Worm (Caenorhabditis elegans) whole organism, dauer: ENCODE measurements around the gene ZK632.2.

Source experiments
- unc-62 ChIP-seq: sonication (generic microtip); optimal IDR thresholded peaks from 2 replicates; lab custom pipeline; 2017; ENCODE audit warnings: missing biosample characterization, missing genetic modification reagents, missing genetic modification characterization

ZK632.2 gene

ce11 chrIII:9798478-9799157, at the start of gene ZK632.2:
ZK632.2 (plus strand) TSS chrIII:9799107.
- no peak for TF ChIP-seq unc-62 (GFP tag; lab: Kevin White, UChicago)

ce11 chrIII:9751074-9751473, 47.8 kb upstream of the ZK632.2 start, which contains the start of gene T05G5.5:
T05G5.5 (minus strand) TSS chrIII:9751432.
- no peak for TF ChIP-seq unc-62 (GFP tag; lab: Kevin White, UChicago)

- no peak for TF ChIP-seq unc-62 (GFP tag; lab: Kevin White, UChicago)
These were observed 46.1 kb upstream of the ZK632.2 start, which contains the start of gene ech-6 for ce11 chrIII:9752852-9753251. ech-6 (minus strand) TSS chrIII:9752883.

- no peak for TF ChIP-seq unc-62 (GFP tag; lab: Kevin White, UChicago)
These were observed 41.5 kb upstream of the ZK632.2 start, which contains the start of gene vps-53 for ce11 chrIII:9757414-9757813. vps-53 (minus strand) TSS chrIII:9757514.

- no peak for TF ChIP-seq unc-62 (GFP tag; lab: Kevin White, UChicago)
These were observed 40.1 kb upstream of the ZK632.2 start, which contains the start of gene rmd-1 for ce11 chrIII:9758848-9759247. rmd-1 (plus strand) TSS chrIII:9759094.

ce11 chrIII:9760184-9760583, 38.7 kb upstream of the ZK632.2 start:
- TF ChIP-seq unc-62 (GFP tag; lab: Kevin White, UChicago): no peak

- TF ChIP-seq unc-62 (GFP tag; lab: Kevin White, UChicago): no peak
These were observed 36.7 kb upstream of the ZK632.2 start, which contains the start of gene gcc-2 for ce11 chrIII:9762093-9762748. gcc-2 (minus strand) TSS chrIII:9762143.

ce11 chrIII:9764718-9765117, 34.2 kb upstream of the ZK632.2 start:
- TF ChIP-seq unc-62 (GFP tag; lab: Kevin White, UChicago): no peak

ce11 chrIII:9765465-9765900, 33.4 kb upstream of the ZK632.2 start:
- TF ChIP-seq unc-62 (GFP tag; lab: Kevin White, UChicago): no peak

- TF ChIP-seq unc-62 (GFP tag; lab: Kevin White, UChicago): no peak
These were observed 32.7 kb upstream of the ZK632.2 start, which contains the start of gene cbp-1 for ce11 chrIII:9766175-9766574. cbp-1 (plus strand) TSS chrIII:9766509.

ce11 chrIII:9767095-9767494, 31.8 kb upstream of the ZK632.2 start:
- TF ChIP-seq unc-62 (GFP tag; lab: Kevin White, UChicago): no peak

ce11 chrIII:9768023-9768422, 30.9 kb upstream of the ZK632.2 start:
- no peak for TF ChIP-seq unc-62 (GFP tag; lab: Kevin White, UChicago)

- TF ChIP-seq unc-62 (GFP tag; lab: Kevin White, UChicago): no peak
These were observed 28.3 kb upstream of the ZK632.2 start for ce11 chrIII:9770590-9770989.

ce11 chrIII:9772394-9772793, 26.5 kb upstream of the ZK632.2 start:
- TF ChIP-seq unc-62 (GFP tag; lab: Kevin White, UChicago): no peak

- no peak for TF ChIP-seq unc-62 (GFP tag; lab: Kevin White, UChicago)
These were observed 23.0 kb upstream of the ZK632.2 start for ce11 chrIII:9775916-9776315.

- no peak for TF ChIP-seq unc-62 (GFP tag; lab: Kevin White, UChicago)
These were observed 22.6 kb upstream of the ZK632.2 start, which contains the start of gene usp-46 for ce11 chrIII:9776323-9776722. usp-46 (plus strand) TSS chrIII:9776623.
